Fruit fly (Drosophila melanogaster) whole organism, embryonic: ENCODE data around the gene Pvf1.

Experiments
- Abd-B ChIP-seq: fragments of 200-800 bp; sonication (Bioruptor generic); optimal IDR thresholded peaks from 2 replicates; lab custom pipeline; 2018; ENCODE audit warnings: missing biosample characterization, mild to moderate bottlenecking, missing genetic modification characterization, moderate library complexity
- Bteb2 ChIP-seq: fragments of 200-800 bp; sonication (Bioruptor generic); optimal IDR thresholded peaks from 2 replicates; lab custom pipeline; 2016; ENCODE audit warnings: missing biosample characterization, missing genetic modification characterization
- C15 ChIP-seq: fragments of 200-800 bp; sonication (Bioruptor generic); IDR thresholded peaks from 3 replicates; pipeline ENCODE4 v1.3.6; 2022; ENCODE audit warnings: missing biosample characterization, missing genetic modification characterization
- CG10209 ChIP-seq: fragments of 200-800 bp; sonication (Bioruptor generic); optimal IDR thresholded peaks from 3 replicates; lab custom pipeline; 2017; ENCODE audit warnings: missing biosample characterization, mild to moderate bottlenecking, missing genetic modification characterization, missing genetic modification reagents
- CG10366 ChIP-seq: fragments of 200-800 bp; sonication (Bioruptor generic); IDR thresholded peaks from 2 replicates; pipeline ENCODE4 v1.3.6; 2022; ENCODE audit warnings: missing biosample characterization, missing genetic modification characterization
- CG11696 ChIP-seq: fragments of 200-800 bp; sonication (Bioruptor generic); IDR thresholded peaks from 2 replicates; pipeline ENCODE4 v1.3.6; 2022; ENCODE audit warnings: missing biosample characterization, missing genetic modification characterization
- CG12744 ChIP-seq: fragments of 200-800 bp; sonication (Bioruptor generic); optimal IDR thresholded peaks from 2 replicates; lab custom pipeline; 2016; ENCODE audit warnings: missing biosample characterization, missing genetic modification characterization
- CG15696 ChIP-seq: fragments of 200-800 bp; sonication (Bioruptor generic); optimal IDR thresholded peaks from 2 replicates; lab custom pipeline; 2019; ENCODE audit warnings: missing biosample characterization, mild to moderate bottlenecking, missing genetic modification characterization, moderate library complexity
- CG17361 ChIP-seq: fragments of 200-800 bp; sonication (Bioruptor generic); IDR thresholded peaks from 3 replicates; pipeline ENCODE4 v1.3.6; 2022; ENCODE audit warnings: missing biosample characterization, missing genetic modification characterization
- CG1792 ChIP-seq: fragments of 200-800 bp; sonication (Bioruptor generic); optimal IDR thresholded peaks from 2 replicates; lab custom pipeline; 2016; ENCODE audit warnings: missing biosample characterization, missing genetic modification characterization
- CG18476 ChIP-seq: fragments of 200-800 bp; sonication (Bioruptor generic); optimal IDR thresholded peaks from 2 replicates; lab custom pipeline; 2016; ENCODE audit warnings: missing biosample characterization, mild to moderate bottlenecking, missing genetic modification characterization
- CG18619 ChIP-seq: fragments of 200-800 bp; sonication (Bioruptor generic); optimal IDR thresholded peaks from 3 replicates; lab custom pipeline; 2017; ENCODE audit warnings: missing biosample characterization, mild to moderate bottlenecking, missing genetic modification characterization
- CG31224 ChIP-seq: fragments of 200-800 bp; sonication (Bioruptor generic); IDR thresholded peaks from 2 replicates; pipeline ENCODE4 v1.3.6; 2022; ENCODE audit warnings: missing biosample characterization, missing genetic modification characterization
- CG32532 ChIP-seq: fragments of 200-800 bp; sonication (Bioruptor generic); IDR thresholded peaks from 2 replicates; pipeline ENCODE4 v1.3.6; 2022; ENCODE audit warnings: missing biosample characterization, missing genetic modification characterization
- CG3995 ChIP-seq: fragments of 200-800 bp; sonication (Bioruptor generic); optimal IDR thresholded peaks from 3 replicates; lab custom pipeline; 2016; ENCODE audit warnings: missing biosample characterization, missing genetic modification characterization
- CG6854 ChIP-seq: fragments of 200-800 bp; sonication (Bioruptor generic); optimal IDR thresholded peaks from 3 replicates; lab custom pipeline; 2017; ENCODE audit warnings: missing biosample characterization, mild to moderate bottlenecking, missing genetic modification characterization
- CG7271 ChIP-seq: fragments of 200-800 bp; sonication (Bioruptor generic); optimal IDR thresholded peaks from 2 replicates; lab custom pipeline; 2018; ENCODE audit warnings: missing biosample characterization, mild to moderate bottlenecking, missing genetic modification characterization, moderate library complexity
- CG7745 ChIP-seq: fragments of 200-800 bp; sonication (Bioruptor generic); optimal IDR thresholded peaks from 2 replicates; lab custom pipeline; 2018; ENCODE audit warnings: missing biosample characterization, mild to moderate bottlenecking, missing genetic modification characterization, moderate library complexity
- CG9215 ChIP-seq: fragments of 200-800 bp; sonication (Bioruptor generic); IDR thresholded peaks from 2 replicates; pipeline ENCODE4 v1.3.6; 2022; ENCODE audit warnings: missing biosample characterization, missing genetic modification characterization
- Doc3 ChIP-seq: fragments of 200-800 bp; sonication (Bioruptor generic); IDR thresholded peaks from 3 replicates; pipeline ENCODE4 v1.3.6; 2022; ENCODE audit warnings: missing biosample characterization, missing genetic modification characterization; ENCODE audit not compliant: partially characterized antibody
- E2f2 ChIP-seq: fragments of 200-800 bp; sonication (Bioruptor generic); IDR thresholded peaks from 2 replicates; pipeline ENCODE4 v1.3.6; 2022; ENCODE audit warnings: missing biosample characterization, missing genetic modification characterization
- Elba2 ChIP-seq: fragments of 200-800 bp; sonication (Bioruptor generic); optimal IDR thresholded peaks from 3 replicates; lab custom pipeline; 2016; ENCODE audit warnings: missing biosample characterization, missing genetic modification characterization
- Ets65A ChIP-seq: fragments of 200-800 bp; sonication (Bioruptor generic); peaks from one replicate; lab custom pipeline; 2016; ENCODE audit warnings: missing biosample characterization, missing genetic modification characterization
- Hmx ChIP-seq: fragments of 200-800 bp; sonication (Bioruptor generic); optimal IDR thresholded peaks from 2 replicates; lab custom pipeline; 2016; ENCODE audit warnings: missing biosample characterization, missing genetic modification characterization
- Max ChIP-seq: fragments of 200-800 bp; sonication (Bioruptor generic); optimal IDR thresholded peaks from 2 replicates; lab custom pipeline; 2016; ENCODE audit warnings: missing biosample characterization, mild to moderate bottlenecking, missing genetic modification characterization
- Nf-YA ChIP-seq: fragments of 200-800 bp; sonication (Bioruptor generic); IDR thresholded peaks from 2 replicates; pipeline ENCODE4 v1.3.6; 2022; ENCODE audit warnings: missing biosample characterization, missing genetic modification characterization
- Scr ChIP-seq: fragments of 200-800 bp; sonication (Bioruptor generic); IDR thresholded peaks from 2 replicates; pipeline ENCODE4 v1.3.6; 2022; ENCODE audit warnings: missing biosample characterization, missing genetic modification characterization; ENCODE audit not compliant: partially characterized antibody
- Six4 ChIP-seq: fragments of 200-800 bp; sonication (Bioruptor generic); optimal IDR thresholded peaks from 2 replicates; lab custom pipeline; 2016; ENCODE audit warnings: missing biosample characterization, missing genetic modification characterization
- Sox100B ChIP-seq: fragments of 200-800 bp; sonication (Bioruptor generic); optimal IDR thresholded peaks from 3 replicates; lab custom pipeline; 2018; ENCODE audit warnings: missing biosample characterization, mild to moderate bottlenecking, missing genetic modification characterization
- YL-1 ChIP-seq: fragments of 200-800 bp; sonication (Bioruptor generic); optimal IDR thresholded peaks from 3 replicates; lab custom pipeline; 2017; ENCODE audit warnings: missing biosample characterization, mild to moderate bottlenecking, missing genetic modification characterization
- bcd ChIP-seq: fragments of 200-800 bp; sonication (Bioruptor generic); optimal IDR thresholded peaks from 2 replicates; lab custom pipeline; 2017; ENCODE audit warnings: missing biosample characterization, mild to moderate bottlenecking, missing genetic modification characterization
- dpn ChIP-seq, 2 experiments: fragments of 200-800 bp; sonication (Bioruptor generic); optimal IDR thresholded peaks; 3 replicates each; lab custom pipeline; 2016; ENCODE audit warnings: missing biosample characterization in 2 of 2, missing genetic modification characterization in 2 of 2
- eyg ChIP-seq: fragments of 200-800 bp; sonication (Bioruptor generic); optimal IDR thresholded peaks from 3 replicates; lab custom pipeline; 2016; ENCODE audit warnings: missing biosample characterization, missing genetic modification characterization
- fd3F ChIP-seq: fragments of 200-800 bp; sonication (Bioruptor generic); optimal IDR thresholded peaks from 2 replicates; lab custom pipeline; 2018; ENCODE audit warnings: missing biosample characterization, mild to moderate bottlenecking, missing genetic modification characterization, moderate library complexity
- gt ChIP-seq: fragments of 200-800 bp; sonication (Bioruptor generic); IDR thresholded peaks from 2 replicates; pipeline ENCODE4 v1.3.6; 2022; ENCODE audit warnings: missing biosample characterization, missing genetic modification characterization
- ham ChIP-seq: fragments of 200-800 bp; sonication (Bioruptor generic); IDR thresholded peaks from 2 replicates; pipeline ENCODE4 v1.3.6; 2022; ENCODE audit warnings: missing biosample characterization, missing genetic modification characterization
- nom ChIP-seq: fragments of 200-800 bp; sonication (Bioruptor generic); optimal IDR thresholded peaks from 2 replicates; lab custom pipeline; 2017; ENCODE audit warnings: missing biosample characterization, missing genetic modification characterization, mild to moderate bottlenecking, moderate library complexity, missing genetic modification reagents
- odd ChIP-seq: fragments of 200-800 bp; sonication (Bioruptor generic); optimal IDR thresholded peaks from 2 replicates; lab custom pipeline; 2017; ENCODE audit warnings: missing biosample characterization, mild to moderate bottlenecking, missing genetic modification characterization
- otp ChIP-seq: fragments of 200-800 bp; sonication (Bioruptor generic); IDR thresholded peaks from 3 replicates; pipeline ENCODE4, ENCODE4 v1.3.6; 2022; ENCODE audit warnings: missing biosample characterization, missing genetic modification characterization
- psq ChIP-seq: fragments of 200-800 bp; sonication (Bioruptor generic); optimal IDR thresholded peaks from 2 replicates; lab custom pipeline; 2017; ENCODE audit warnings: missing biosample characterization, missing genetic modification characterization
- pzg ChIP-seq: fragments of 200-800 bp; sonication (Bioruptor generic); optimal IDR thresholded peaks from 3 replicates; lab custom pipeline; 2018; ENCODE audit warnings: missing biosample characterization, mild to moderate bottlenecking, missing genetic modification characterization, moderate library complexity
- rib ChIP-seq: fragments of 200-800 bp; sonication (Bioruptor generic); IDR thresholded peaks from 2 replicates; pipeline ENCODE4 v1.3.6; 2022; ENCODE audit warnings: missing biosample characterization, missing genetic modification characterization
- sima ChIP-seq: fragments of 200-800 bp; sonication (Bioruptor generic); optimal IDR thresholded peaks from 2 replicates; lab custom pipeline; 2016; ENCODE audit warnings: missing biosample characterization, missing genetic modification characterization
- slbo ChIP-seq: fragments of 200-800 bp; sonication (Bioruptor generic); IDR thresholded peaks from 2 replicates; pipeline ENCODE4 v1.3.6; 2022; ENCODE audit warnings: missing biosample characterization, missing genetic modification characterization
- slou ChIP-seq: fragments of 200-800 bp; sonication (Bioruptor generic); optimal IDR thresholded peaks from 3 replicates; lab custom pipeline; 2016; ENCODE audit warnings: missing biosample characterization, missing genetic modification characterization
- so ChIP-seq: fragments of 200-800 bp; sonication (Bioruptor generic); IDR thresholded peaks from 3 replicates; pipeline ENCODE4 v1.3.6; 2022; ENCODE audit warnings: missing biosample characterization, missing genetic modification characterization
- tio ChIP-seq: fragments of 200-800 bp; sonication (Bioruptor generic); optimal IDR thresholded peaks from 2 replicates; lab custom pipeline; 2017; ENCODE audit warnings: missing biosample characterization, missing genetic modification characterization, inconsistent platforms
- tll ChIP-seq, 2 experiments: fragments of 200-800 bp in 1 of 2; fragments of >200 bp in 1 of 2; sonication (Bioruptor generic) in 1 of 2; optimal IDR thresholded peaks; 2 replicates each; lab custom pipeline; 2017 to 2019; ENCODE audit warnings: missing biosample characterization in 2 of 2, missing genetic modification characterization in 2 of 2, mild to moderate bottlenecking in 1 of 2, moderate library complexity in 1 of 2
- zen ChIP-seq: fragments of 200-800 bp; sonication (Bioruptor generic); optimal IDR thresholded peaks from 3 replicates; lab custom pipeline; 2018; ENCODE audit warnings: missing biosample characterization, mild to moderate bottlenecking, missing genetic modification characterization, moderate library complexity

Gene Pvf1

DNA sequence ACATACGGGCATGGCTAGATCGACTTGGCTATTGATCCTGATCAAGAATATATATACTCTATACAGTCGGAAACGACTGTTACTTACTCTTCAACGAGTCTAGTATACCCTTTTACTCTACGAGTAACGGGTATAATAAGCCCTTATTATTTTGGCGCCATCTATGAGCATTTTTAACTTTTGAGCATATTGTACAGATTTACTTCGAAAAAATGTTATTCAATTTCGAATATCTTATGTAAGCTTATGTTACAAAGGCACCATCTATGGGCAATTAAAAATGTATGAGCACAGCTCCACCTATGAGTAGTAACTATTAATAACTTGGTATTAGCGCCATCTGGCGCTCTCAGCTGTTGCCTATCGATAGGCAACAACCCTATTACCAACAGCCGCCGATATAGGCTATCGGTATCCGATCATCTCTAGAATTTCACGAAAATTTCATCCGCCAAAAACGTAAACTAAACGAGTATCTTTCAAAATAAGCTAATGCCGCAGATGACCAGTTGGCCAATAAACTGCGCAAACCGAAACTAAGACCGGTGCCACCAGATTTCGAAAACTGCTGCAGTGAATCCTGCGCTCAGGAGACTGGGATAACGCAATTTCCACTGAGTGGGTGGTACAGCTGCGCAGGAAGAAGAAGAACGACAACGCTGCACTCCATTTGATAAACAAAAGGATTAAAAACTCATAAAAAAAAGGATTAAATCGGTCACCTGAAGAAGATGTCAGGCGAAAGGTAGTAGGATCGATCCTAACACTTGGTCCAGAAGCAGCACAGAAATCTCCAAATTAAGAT lies 10.9 kb downstream of the Pvf1 start, which contains the start of gene htk (continued):
- TF ChIP-seq Max (GFP tag; lab: Kevin White, UChicago) (peak; percentile 13), CG3995 (GFP tag; lab: Kevin White, UChicago) (peak; percentile 48), Elba2 (GFP tag; lab: Kevin White, UChicago) (peak; percentile 18), zen (tag; lab: Kevin White, UChicago) (peak; percentile 72), Sox100B (GFP tag; lab: Kevin White, UChicago) (no peak), Hmx (no peak), CG17361 (peak; percentile 76), Scr (peak; percentile 85), CG11696 (GFP tag; lab: Robert Waterston, UW) (0 out of 2 replicates have a peak, but pooled peaks have one; percentile 30), Six4 (GFP tag; lab: Kevin White, UChicago) (peak; percentile 41), nom (GFP tag; lab: Kevin White, UChicago) (no peak), otp (peak; percentile 68; the same call in 2 of the 3 replicates), gt (GFP tag; lab: Robert Waterston, UW) (no peak), E2f2 (peak; percentile 60), CG12744 (GFP tag; lab: Kevin White, UChicago) (peak; percentile 74), psq (GFP tag; lab: Kevin White, UChicago) (no peak), bcd (GFP tag; lab: Kevin White, UChicago) (peak; percentile 45), CG10366 (GFP tag; lab: Robert Waterston, UW) (peak; percentile 59), tio (GFP tag; lab: Kevin White, UChicago) (no peak), ham (no peak), CG18476 (GFP tag; lab: Kevin White, UChicago) (no peak), tll (GFP tag; optimal IDR thresholded peaks at IDR 0.05; lab: Kevin White, UChicago) (no peak), CG10209 (peak; percentile 55), slbo (peak; percentile 81), CG1792 (GFP tag; lab: Kevin White, UChicago) (peak; percentile 63), rib (GFP tag; lab: Robert Waterston, UW) (no peak), sima (GFP tag; lab: Kevin White, UChicago) (no peak), CG7745 (no peak), CG6854 (GFP tag; lab: Kevin White, UChicago) (no peak), CG32532 (peak; percentile 87), C15 (GFP tag; lab: Robert Waterston, UW) (no peak), Doc3 (GFP tag; lab: Robert Waterston, UW) (peak; percentile 70; the same call in 2 of the 3 replicates), Bteb2 (GFP tag; lab: Kevin White, UChicago) (peak; percentile 40), YL-1 (GFP tag; lab: Kevin White, UChicago) (peak; percentile 74), pzg (GFP tag; lab: Kevin White, UChicago) (peak; percentile 94), odd (GFP tag; lab: Kevin White, UChicago) (no peak), Abd-B (GFP tag; lab: Kevin White, UChicago) (peak; percentile 46), CG9215 (GFP tag; lab: Robert Waterston, UW) (peak; percentile 50; the same call in 1 of the 2 replicates), CG31224 (GFP tag; lab: Robert Waterston, UW) (0 out of 2 replicates have a peak, but pooled peaks have one; percentile 28), Nf-YA (GFP tag; lab: Robert Waterston, UW) (no peak), CG18619 (GFP tag; lab: Kevin White, UChicago) (peak; percentile 45), slou (GFP tag; lab: Kevin White, UChicago) (no peak), fd3F (GFP tag; lab: Kevin White, UChicago) (peak; percentile 14), CG15696 (tag; lab: Kevin White, UChicago) (peak; percentile 78), CG7271 (tag; lab: Kevin White, UChicago) (peak; percentile 39), Ets65A (GFP tag; lab: Kevin White, UChicago) (peak; percentile 93), eyg (GFP tag; lab: Kevin White, UChicago) (peak; percentile 44), so (no peak), dpn (GFP tag; optimal IDR thresholded peaks at IDR 0.05; lab: Kevin White, UChicago) (peak; percentile 75 to 81)
